Worm (Caenorhabditis elegans): ENCODE measurements around the gene snap-29.

The snap-29 gene

DNA sequence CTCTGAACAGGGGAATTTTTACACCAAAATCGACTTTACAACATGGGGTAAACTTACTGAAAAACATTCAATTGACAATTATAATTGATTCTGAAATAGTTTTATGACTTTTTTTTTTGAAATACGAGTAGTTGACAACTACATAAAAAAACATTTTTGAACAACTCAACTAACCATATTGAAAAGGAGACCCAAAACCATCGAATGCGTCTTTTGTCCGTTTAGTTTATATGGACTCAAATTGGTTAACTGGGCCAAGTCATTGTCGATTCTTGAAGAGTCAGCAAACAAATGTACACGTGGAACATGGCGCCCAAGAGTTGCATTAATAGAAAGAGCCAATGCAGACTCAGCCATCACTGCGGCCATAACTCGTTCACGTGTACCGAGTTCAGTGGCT lies 9.6 kb upstream of the snap-29 start:
- TF ChIP-seq tbx-7 (tag; optimal IDR thresholded peaks at IDR 0.05) (no peak), K09A11.1 (tag; optimal IDR thresholded peaks at IDR 0.05; ENCODE audit: insufficient read depth) (no peak), ceh-19 (GFP tag; optimal IDR thresholded peaks at IDR 0.05) (no peak), nhr-232 (tag; optimal IDR thresholded peaks at IDR 0.05) (no peak)

- TF ChIP-seq hlh-8 (tag; optimal IDR thresholded peaks at IDR 0.05) (no peak), dmd-4 (tag; optimal IDR thresholded peaks at IDR 0.05; ENCODE audit: borderline replicate concordance) (no peak), nhr-232 (tag; optimal IDR thresholded peaks at IDR 0.05) (no peak), ahr-1 (tag; optimal IDR thresholded peaks at IDR 0.05) (no peak), ttx-3 (tag; optimal IDR thresholded peaks at IDR 0.05) (no peak), elt-4 (tag; optimal IDR thresholded peaks at IDR 0.05) (no peak), fax-1 (tag; optimal IDR thresholded peaks at IDR 0.05) (no peak), ceh-48 (tag; optimal IDR thresholded peaks at IDR 0.05) (no peak), ceh-9 (tag; optimal IDR thresholded peaks at IDR 0.05) (no peak)
Measured at ce11 chrIII:8767292-8767829, 8.7 kb upstream of the snap-29 start, which contains the start of gene mig-22. mig-22 (minus strand) TSS chrIII:8767342.

DNA sequence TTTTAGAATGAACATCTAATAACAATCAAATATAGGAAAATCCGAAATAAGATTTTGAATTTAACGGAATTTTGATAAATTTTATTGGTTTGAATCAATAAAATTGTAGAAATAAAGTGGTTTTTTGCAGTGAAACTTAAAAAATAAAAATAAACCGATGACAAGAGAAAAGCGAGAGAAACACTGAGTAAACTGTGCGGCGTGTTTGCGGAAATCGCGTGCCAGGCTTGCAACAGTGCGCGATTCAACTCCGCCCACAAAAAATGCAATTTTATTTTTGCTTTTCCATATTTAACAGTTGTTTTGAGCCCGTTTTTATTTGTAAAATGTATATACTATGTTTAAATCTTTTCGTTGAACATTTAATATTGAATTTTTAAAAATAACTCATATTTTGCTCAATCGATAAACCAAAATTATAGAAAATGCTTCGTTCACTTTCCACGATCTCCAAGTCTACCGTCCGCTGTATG lies 8.1 kb upstream of the snap-29 start, which contains the start of gene mtss-1:
Gene mtss-1 (plus strand): TSS at position 423 of the 473 bp plus-strand sequence.
- TF ChIP-seq ets-4 (tag; optimal IDR thresholded peaks at IDR 0.05) (peak; percentile 1), fkh-10 (GFP tag; optimal IDR thresholded peaks at IDR 0.05) (peak; percentile 2), odd-2 (tag; optimal IDR thresholded peaks at IDR 0.05) (peak; percentile 77), ceh-9 (tag; optimal IDR thresholded peaks at IDR 0.05) (no peak), pros-1 (tag; optimal IDR thresholded peaks at IDR 0.05) (no peak), ref-2 (tag; optimal IDR thresholded peaks at IDR 0.05) (peak; percentile 64), dve-1 (tag; optimal IDR thresholded peaks at IDR 0.05) (no peak), F13H6.1 (tag; optimal IDR thresholded peaks at IDR 0.05) (peak; percentile 57), tbx-7 (tag; optimal IDR thresholded peaks at IDR 0.05) (peak; percentile 31), pha-2 (tag; optimal IDR thresholded peaks at IDR 0.05) (peak; percentile 74), sox-2 (GFP tag; IDR thresholded peaks at IDR 0.05) (peak; percentile 17; the same call in 1 of the 2 replicates), nfya-1 (tag; optimal IDR thresholded peaks at IDR 0.05) (peak; percentile 78), pag-3 (tag; optimal IDR thresholded peaks at IDR 0.05; ENCODE audit: borderline replicate concordance) (no peak), nhr-232 (tag; optimal IDR thresholded peaks at IDR 0.05) (peak; percentile 53), ceh-31 (tag; optimal IDR thresholded peaks at IDR 0.05) (peak; percentile 77), K02D7.2 (tag; optimal IDR thresholded peaks at IDR 0.05) (peak; percentile 74), T23F11.4 (GFP tag; optimal IDR thresholded peaks at IDR 0.05) (peak; percentile 73), pat-9 (tag; optimal IDR thresholded peaks at IDR 0.05) (peak; percentile 59), ceh-30 (tag; optimal IDR thresholded peaks at IDR 0.05) (no peak), elt-2 (tag; optimal IDR thresholded peaks at IDR 0.05) (peak; percentile 92), npax-4 (tag; optimal IDR thresholded peaks at IDR 0.05) (peak; percentile 67), ahr-1 (tag; optimal IDR thresholded peaks at IDR 0.05) (peak; percentile 85), unc-86 (tag; optimal IDR thresholded peaks at IDR 0.05) (peak; percentile 76), nhr-11 (tag; optimal IDR thresholded peaks at IDR 0.05) (no peak), unc-3 (GFP tag; conservative IDR thresholded peaks at IDR 0.05) (peak; percentile 40; the same call in 1 of the 2 replicates), unc-3 (tag; optimal IDR thresholded peaks at IDR 0.05) (peak; percentile 56), C08G9.2 (tag; optimal IDR thresholded peaks at IDR 0.05) (peak; percentile 64), hlh-15 (tag; optimal IDR thresholded peaks at IDR 0.05) (peak; percentile 59), ceh-48 (tag; optimal IDR thresholded peaks at IDR 0.05) (peak; percentile 36), tbx-2 (tag; optimal IDR thresholded peaks at IDR 0.05) (peak; percentile 72), ceh-24 (tag; optimal IDR thresholded peaks at IDR 0.05) (peak; percentile 56), ceh-22 (tag; optimal IDR thresholded peaks at IDR 0.05) (no peak), ceh-14 (tag; optimal IDR thresholded peaks at IDR 0.05) (peak; percentile 85), ama-1 (optimal IDR thresholded peaks at IDR 0.05) (no peak), eyg-1 (tag; optimal IDR thresholded peaks at IDR 0.05) (peak; percentile 64), syd-9 (tag; optimal IDR thresholded peaks at IDR 0.05) (peak; percentile 70), elt-4 (tag; optimal IDR thresholded peaks at IDR 0.05) (no peak), hlh-8 (tag; optimal IDR thresholded peaks at IDR 0.05) (peak; percentile 59), che-1 (tag; optimal IDR thresholded peaks at IDR 0.05) (peak; percentile 78), ttx-3 (tag; optimal IDR thresholded peaks at IDR 0.05) (peak; percentile 89), K09A11.1 (tag; optimal IDR thresholded peaks at IDR 0.05; ENCODE audit: insufficient read depth) (peak; percentile 77), ceh-2 (tag; optimal IDR thresholded peaks at IDR 0.05) (peak; percentile 75), ceh-6 (GFP tag; optimal IDR thresholded peaks at IDR 0.05) (peak; percentile 67)
